Worm (Caenorhabditis elegans) whole organism, mixed stage, embryonic: ENCODE data around the gene cash-1.

ENCODE experiments used
- elt-1 ChIP-seq: sonication (generic microtip); optimal IDR thresholded peaks from 2 replicates; lab custom pipeline; 2017; ENCODE audit warnings: missing genetic modification characterization, mild to moderate bottlenecking, missing compliant biosample characterization, antibody characterized with exemption, moderate library complexity, borderline replicate concordance; ENCODE audit not compliant: insufficient read depth
- mab-5 ChIP-seq: fragments of 150-350 bp; optimal IDR thresholded peaks from 2 replicates; lab custom pipeline; 2014; ENCODE audit warnings: missing biosample characterization, missing genetic modification characterization
- nhr-2 ChIP-seq: fragments of 150-350 bp; optimal IDR thresholded peaks from 2 replicates; lab custom pipeline; 2014; ENCODE audit warnings: missing biosample characterization, missing genetic modification characterization
- pha-4 ChIP-seq: fragments of 150-350 bp; optimal IDR thresholded peaks from 2 replicates; lab custom pipeline; 2018; ENCODE audit warnings: missing biosample characterization, missing genetic modification reagents, missing genetic modification characterization
- sptf-1 ChIP-seq: sonication (generic microtip); optimal IDR thresholded peaks from 2 replicates; lab custom pipeline; 2017; ENCODE audit warnings: mild to moderate bottlenecking, missing genetic modification characterization, moderate library complexity, missing compliant biosample characterization
- unc-39 ChIP-seq: fragments of 150-350 bp; optimal IDR thresholded peaks from 2 replicates; lab custom pipeline; 2014; ENCODE audit warnings: missing biosample characterization, missing genetic modification characterization
- ztf-11 ChIP-seq: fragments of 150-350 bp; optimal IDR thresholded peaks from 2 replicates; lab custom pipeline; 2014; ENCODE audit warnings: missing biosample characterization, missing genetic modification characterization

- TF ChIP-seq nhr-2 (tag; lab: Kevin White, UChicago) (no peak), elt-1 (tag; lab: Kevin White, UChicago) (no peak), pha-4 (tag; lab: Kevin White, UChicago) (no peak), sptf-1 (tag; lab: Kevin White, UChicago) (no peak), unc-39 (tag; lab: Kevin White, UChicago) (no peak), mab-5 (tag; lab: Kevin White, UChicago) (no peak), ztf-11 (no peak)
Observed at ce11 chrV:10357467-10357953, 4.6 kb upstream of the cash-1 start, which contains the start of gene ceeh-2.
